Fruit fly (Drosophila melanogaster): Measurements from ENCODE around the gene AOX3.

- TF ChIP-seq pfk (GFP tag; optimal IDR thresholded peaks at IDR 0.05) (no peak), CG1792 (GFP tag; optimal IDR thresholded peaks at IDR 0.05) (no peak), CG9437 (GFP tag; optimal IDR thresholded peaks at IDR 0.05) (no peak), insv (GFP tag; optimal IDR thresholded peaks at IDR 0.05) (no peak), chm (GFP tag; IDR thresholded peaks at IDR 0.05) (no peak), wor (GFP tag; IDR thresholded peaks at IDR 0.05) (no peak), Rx (GFP tag; IDR thresholded peaks at IDR 0.05) (no peak), CG11093 (GFP tag; IDR thresholded peaks at IDR 0.05) (no peak), CG6175 (GFP tag; IDR thresholded peaks at IDR 0.05) (no peak), CG17568 (GFP tag; optimal IDR thresholded peaks at IDR 0.05) (no peak), CG5245 (GFP tag; optimal IDR thresholded peaks at IDR 0.05) (no peak), Xrp1 (GFP tag; IDR thresholded peaks at IDR 0.05) (no peak)
Measured at dm6 chr3R:15554733-15555132, 6.7 kb upstream of the AOX3 start.
